Worm (Caenorhabditis elegans): ENCODE results near the gene Y6E2A.7.

DNA sequence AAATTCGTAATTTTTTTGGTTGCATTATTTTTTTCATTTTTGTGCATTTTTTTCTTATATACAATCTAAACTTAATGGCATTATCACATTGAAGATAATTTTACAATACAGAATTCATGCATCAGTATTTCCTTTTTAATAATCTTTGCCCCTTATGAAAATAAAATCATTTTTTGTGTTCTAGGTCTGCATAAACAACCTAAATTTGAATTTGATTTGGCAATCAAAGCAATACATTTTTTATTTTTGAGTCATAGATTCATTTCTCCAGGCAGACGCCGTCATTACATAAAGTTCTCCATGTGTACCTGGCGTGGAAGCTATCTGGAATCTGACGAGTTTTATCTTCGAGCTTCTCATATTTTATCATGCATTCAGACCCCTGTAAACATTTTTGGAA is 2.2 kb downstream of the Y6E2A.7 start, which contains the start of gene srh-140:
- TF ChIP-seq him-1 (tag; optimal IDR thresholded peaks at IDR 0.05) (no peak), W03F9.2 (tag; optimal IDR thresholded peaks at IDR 0.05) (no peak), dao-5 (tag; optimal IDR thresholded peaks at IDR 0.05) (no peak)

Data from whole organism, L4/young adult.